Fruit fly (Drosophila melanogaster): Measurements from ENCODE around the gene CaMKI.
A peak's percentile ranks its signal among the peaks of the same experiment; 100 is the strongest.

The CaMKI gene

dm6 chr4:445113-445718 lies at the start of gene CaMKI:
Gene CaMKI (plus strand): TSS chr4:445504.
- TF ChIP-seq CG17801 (GFP tag; optimal IDR thresholded peaks at IDR 0.05; ENCODE audit: partially characterized antibody): no peak

DNA sequence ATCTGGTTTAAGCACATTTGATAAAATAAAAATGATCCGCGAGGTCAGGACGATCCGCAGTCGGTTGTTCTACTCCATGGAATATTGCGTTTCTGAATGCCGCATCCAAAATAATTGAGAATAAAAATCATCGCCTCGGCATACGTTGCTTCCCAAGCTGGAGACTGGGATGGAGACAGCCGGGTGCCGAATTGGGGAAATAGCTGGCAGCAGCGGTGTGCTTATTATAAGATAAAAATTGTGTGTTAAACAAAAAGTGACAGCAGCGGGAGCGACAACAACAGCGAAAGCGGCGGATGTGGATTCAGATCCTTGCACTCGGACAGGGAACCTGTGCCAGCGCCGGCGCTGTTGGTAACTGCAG lies 49.8 kb upstream of the CaMKI start, which contains the start of gene dati:
TSS of gene dati (minus strand) at position 101 of the 364 bp plus-strand sequence.
- no peak for TF ChIP-seq CG17801 (GFP tag; optimal IDR thresholded peaks at IDR 0.05; ENCODE audit: partially characterized antibody)

- TF ChIP-seq CG17801 (GFP tag; optimal IDR thresholded peaks at IDR 0.05; ENCODE audit: partially characterized antibody): no peak
These were observed 49.3 kb upstream of the CaMKI start for dm6 chr4:395869-396568.

dm6 chr4:398555-398954 lies 46.7 kb upstream of the CaMKI start:
- no peak for TF ChIP-seq CG17801 (GFP tag; optimal IDR thresholded peaks at IDR 0.05; ENCODE audit: partially characterized antibody)

DNA sequence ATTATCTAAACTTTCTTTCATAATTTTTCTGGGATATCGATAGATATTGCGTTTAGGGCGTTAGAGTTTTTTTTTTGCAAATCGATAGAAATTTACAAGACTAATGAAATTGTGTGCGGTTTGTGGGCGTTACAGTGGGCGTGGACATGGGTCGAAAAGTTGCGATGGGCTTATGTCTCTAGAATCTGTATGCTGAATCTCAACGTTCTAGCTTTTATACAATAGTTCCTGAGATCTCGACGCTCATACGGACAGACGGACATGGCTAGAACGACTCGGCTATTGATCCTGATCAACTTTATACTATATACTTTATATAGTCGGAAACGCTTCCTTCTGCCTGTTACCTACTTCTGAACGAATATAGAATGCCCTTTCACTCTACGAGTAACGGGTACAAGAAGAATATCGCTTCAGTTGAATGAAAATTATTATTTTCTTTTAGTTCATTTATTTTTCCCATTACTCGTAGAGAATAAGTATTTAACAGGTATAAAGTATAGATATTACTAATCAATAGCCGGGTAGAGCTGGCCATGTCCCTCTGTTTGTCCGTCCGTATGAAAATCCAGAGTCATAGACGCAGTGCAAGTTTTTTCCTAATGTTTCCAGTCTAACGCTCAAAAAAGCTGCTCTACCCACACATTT lies 42.3 kb upstream of the CaMKI start:
- TF ChIP-seq CG17801 (GFP tag; optimal IDR thresholded peaks at IDR 0.05; ENCODE audit: partially characterized antibody): no peak

DNA sequence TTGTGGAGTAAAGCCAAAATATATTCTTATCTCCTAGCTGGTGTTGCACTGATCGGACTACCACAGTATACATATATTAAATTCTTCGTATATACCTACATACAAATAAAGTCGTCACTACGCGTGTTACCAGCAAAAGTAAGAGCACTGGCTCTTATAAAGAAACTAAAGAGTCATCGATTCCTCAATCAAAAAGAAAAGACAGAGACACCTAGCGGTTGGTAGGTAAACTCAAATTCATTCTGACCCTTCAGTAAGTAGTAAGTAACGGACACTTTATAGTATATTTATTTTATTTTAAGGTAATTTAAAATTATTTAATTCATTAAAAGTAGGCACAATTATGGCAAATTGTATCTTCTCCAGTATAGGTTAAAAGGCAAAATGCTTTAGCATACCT lies 41.0 kb upstream of the CaMKI start:
- TF ChIP-seq CG17801 (GFP tag; optimal IDR thresholded peaks at IDR 0.05; ENCODE audit: partially characterized antibody): no peak

DNA sequence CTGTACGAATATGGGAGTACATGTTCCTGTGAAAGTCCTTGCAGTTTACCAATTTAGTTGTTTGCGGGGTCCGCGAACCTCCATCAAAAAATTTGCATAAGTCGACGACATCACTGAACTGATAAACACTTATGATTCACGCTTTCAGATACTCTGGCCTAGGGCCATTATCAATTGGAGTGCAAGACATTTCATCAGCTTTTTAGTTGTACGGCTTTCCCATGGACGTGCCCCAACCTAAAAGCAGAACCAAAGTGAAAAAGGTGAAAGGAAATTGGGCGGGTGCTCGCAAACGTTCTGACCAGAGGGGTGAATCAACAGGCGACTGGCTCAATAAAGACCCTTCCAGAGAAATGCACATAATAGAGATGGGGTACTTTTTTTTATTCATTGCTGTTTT lies 40.1 kb upstream of the CaMKI start:
- no peak for TF ChIP-seq CG17801 (GFP tag; optimal IDR thresholded peaks at IDR 0.05; ENCODE audit: partially characterized antibody)

dm6 chr4:406330-406729 lies 39.0 kb upstream of the CaMKI start:
- TF ChIP-seq CG17801 (GFP tag; optimal IDR thresholded peaks at IDR 0.05; ENCODE audit: partially characterized antibody): no peak

DNA sequence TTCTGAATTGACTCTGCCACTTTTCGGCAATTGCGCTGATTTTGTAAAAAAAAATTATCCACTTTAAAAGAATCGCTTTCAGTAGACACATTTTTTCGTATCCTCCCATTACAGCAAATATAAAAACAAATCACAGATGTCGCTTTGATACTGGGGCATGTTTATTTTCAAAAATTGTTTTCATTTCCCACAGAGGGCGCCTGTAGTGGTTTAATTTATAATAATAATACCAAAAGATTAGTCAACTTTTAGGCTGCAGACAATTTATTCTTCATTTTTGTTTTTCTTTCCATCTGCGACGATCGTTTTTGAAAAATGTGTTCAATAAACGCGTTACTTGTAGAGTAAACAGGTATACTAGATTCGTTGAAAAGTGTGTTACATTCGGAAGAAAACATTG lies 38.5 kb upstream of the CaMKI start:
- no peak for TF ChIP-seq CG17801 (GFP tag; optimal IDR thresholded peaks at IDR 0.05; ENCODE audit: partially characterized antibody)

dm6 chr4:411513-411912 lies 33.8 kb upstream of the CaMKI start:
- no peak for TF ChIP-seq CG17801 (GFP tag; optimal IDR thresholded peaks at IDR 0.05; ENCODE audit: partially characterized antibody)

DNA sequence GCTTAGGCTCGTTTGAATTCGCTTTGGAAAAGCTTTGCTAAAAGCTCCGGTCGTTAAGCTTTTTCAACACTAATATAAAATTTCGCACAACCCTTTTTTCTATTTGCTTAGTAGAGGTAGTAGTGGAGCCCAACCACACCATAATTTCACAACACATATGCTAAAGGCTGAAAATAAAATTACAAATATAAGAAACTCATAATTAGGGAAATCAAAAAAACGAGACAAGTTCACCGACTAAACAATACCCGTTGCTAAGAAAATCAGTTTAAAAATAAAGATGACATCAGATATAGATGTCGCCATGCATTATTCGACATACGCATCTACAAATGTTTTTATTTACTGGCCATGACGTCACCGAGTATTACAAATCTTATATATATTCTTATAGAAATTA lies 29.0 kb upstream of the CaMKI start:
- no peak for TF ChIP-seq CG17801 (GFP tag; optimal IDR thresholded peaks at IDR 0.05; ENCODE audit: partially characterized antibody)

DNA sequence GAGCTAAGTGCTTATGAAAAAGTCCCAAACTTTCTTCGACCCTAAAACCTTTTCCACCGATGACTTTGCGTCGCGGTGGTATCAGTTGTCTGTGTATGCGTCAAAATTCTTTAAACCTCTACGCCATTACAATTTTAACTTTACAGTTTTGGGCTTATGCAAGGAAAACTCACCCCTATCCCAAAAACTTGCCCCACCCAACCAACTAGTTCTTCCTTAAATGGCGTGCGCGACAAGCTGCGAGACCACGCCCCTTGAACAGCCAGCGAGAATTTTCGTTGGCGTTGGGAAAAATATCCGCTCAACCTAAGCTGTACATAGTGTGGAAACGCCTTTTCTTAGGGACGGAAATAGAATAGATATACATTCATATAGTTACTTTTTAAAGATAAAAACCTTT lies 26.6 kb upstream of the CaMKI start:
- no peak for TF ChIP-seq CG17801 (GFP tag; optimal IDR thresholded peaks at IDR 0.05; ENCODE audit: partially characterized antibody)

DNA sequence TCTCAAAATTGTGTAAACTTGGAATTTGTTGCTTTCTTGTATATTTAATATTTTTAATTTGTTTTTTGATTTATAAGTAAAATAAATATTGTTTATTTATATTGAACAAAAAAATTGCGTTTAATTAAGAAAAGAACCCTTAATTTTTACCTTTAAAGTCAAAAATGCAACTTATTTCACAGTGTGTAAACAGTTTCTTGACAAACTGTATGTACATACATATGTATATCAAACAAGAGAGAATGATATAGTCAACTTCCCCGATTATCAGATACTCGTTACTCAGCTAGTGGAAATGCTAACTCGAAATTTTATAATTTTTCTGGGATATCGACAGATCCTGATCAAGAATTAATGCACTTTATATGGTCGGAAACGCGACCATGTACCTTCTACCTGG lies 24.3 kb upstream of the CaMKI start:
- TF ChIP-seq CG17801 (GFP tag; optimal IDR thresholded peaks at IDR 0.05; ENCODE audit: partially characterized antibody): no peak

DNA sequence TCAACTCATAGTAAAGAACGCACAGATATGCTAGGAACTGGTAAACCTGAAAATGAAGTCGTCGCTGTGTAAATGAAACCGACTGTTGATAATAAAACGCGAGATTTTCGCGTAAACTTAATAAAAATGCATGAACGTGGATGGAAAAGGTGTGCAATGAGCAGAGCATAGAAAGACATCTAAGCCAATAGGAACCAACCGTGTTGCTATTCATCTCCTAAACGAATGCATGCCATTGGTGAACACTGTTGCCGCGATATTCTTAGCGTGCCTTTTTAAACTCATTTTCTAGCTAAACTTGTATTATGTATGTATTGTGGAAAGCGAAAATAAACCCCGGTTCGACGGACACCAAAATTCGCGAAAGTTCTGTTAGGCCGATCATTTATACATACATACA lies 23.5 kb upstream of the CaMKI start:
- no peak for TF ChIP-seq CG17801 (GFP tag; optimal IDR thresholded peaks at IDR 0.05; ENCODE audit: partially characterized antibody)

dm6 chr4:423338-423737 lies 22.0 kb upstream of the CaMKI start:
- TF ChIP-seq CG17801 (GFP tag; optimal IDR thresholded peaks at IDR 0.05; ENCODE audit: partially characterized antibody): no peak

DNA sequence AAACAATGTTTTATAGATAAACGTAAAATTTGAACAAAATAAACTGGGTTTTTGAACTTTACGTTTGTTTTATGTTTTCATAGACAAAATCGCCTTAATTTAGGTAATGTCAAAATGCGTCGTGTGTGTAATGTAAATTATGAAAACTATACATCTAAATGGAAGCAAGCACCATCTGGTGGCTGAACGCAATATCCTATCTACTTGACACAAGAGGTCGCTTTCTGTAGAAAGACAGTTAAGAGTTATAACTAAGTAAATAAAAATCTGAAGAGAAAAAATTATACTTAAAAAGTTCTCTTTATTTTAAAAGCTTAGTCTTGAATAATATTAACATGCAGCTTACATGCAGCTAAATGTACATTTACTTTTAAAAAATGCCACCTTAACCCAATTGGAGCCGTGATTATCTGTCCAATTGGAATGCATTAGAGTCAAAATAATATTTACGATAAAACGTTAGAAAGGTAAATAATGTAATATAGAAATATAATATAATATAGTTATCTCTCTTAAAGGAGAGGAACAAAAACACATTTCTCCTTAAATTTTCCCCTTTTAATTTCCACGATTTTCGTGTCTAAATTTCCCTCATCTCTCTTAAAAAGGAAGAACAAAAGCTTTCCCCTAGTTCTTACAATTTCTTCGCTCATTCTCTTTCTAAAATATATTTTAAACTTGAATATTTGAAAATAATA lies 20.5 kb upstream of the CaMKI start:
- TF ChIP-seq CG17801 (GFP tag; optimal IDR thresholded peaks at IDR 0.05; ENCODE audit: partially characterized antibody): peak; percentile 78
